Worm (Caenorhabditis elegans) whole organism, mixed stage, embryonic: ENCODE results near the gene alfa-1.

Source experiments
- M03D4.4 ChIP-seq: sonication (generic microtip); optimal IDR thresholded peaks from 2 replicates; lab custom pipeline; 2017; ENCODE audit warnings: mild to moderate bottlenecking, missing genetic modification characterization, missing compliant biosample characterization
- bed-3 ChIP-seq: fragments of 200-800 bp; sonication (Bioruptor generic); optimal IDR thresholded peaks from 3 replicates; lab custom pipeline; 2018; ENCODE audit warnings: mild to moderate bottlenecking, missing genetic modification characterization, moderate library complexity, missing compliant biosample characterization
- ceh-39 ChIP-seq: fragments of 150-350 bp; optimal IDR thresholded peaks from 2 replicates; lab custom pipeline; 2014; ENCODE audit warnings: missing biosample characterization, missing genetic modification characterization
- ceh-43 ChIP-seq: fragments of 200-800 bp; sonication (Bioruptor generic); optimal IDR thresholded peaks from 2 replicates; lab custom pipeline; 2018; ENCODE audit warnings: mild to moderate bottlenecking, missing genetic modification characterization, moderate library complexity, missing compliant biosample characterization
- ceh-83 ChIP-seq: fragments of 200-800 bp; sonication (Bioruptor generic); optimal IDR thresholded peaks from 2 replicates; lab custom pipeline; 2018; ENCODE audit warnings: mild to moderate bottlenecking, missing genetic modification characterization, missing compliant biosample characterization
- ces-1 ChIP-seq: fragments of 150-350 bp; optimal IDR thresholded peaks from 2 replicates; lab custom pipeline; 2014; ENCODE audit warnings: missing biosample characterization, missing genetic modification reagents, missing genetic modification characterization
- cnd-1 ChIP-seq: fragments of 200-800 bp; sonication (Bioruptor generic); optimal IDR thresholded peaks from 2 replicates; lab custom pipeline; 2018; ENCODE audit warnings: mild to moderate bottlenecking, missing genetic modification characterization, missing compliant biosample characterization
- drap-1 ChIP-seq: fragments of 200-800 bp; sonication (Bioruptor generic); optimal IDR thresholded peaks from 3 replicates; lab custom pipeline; 2018; ENCODE audit warnings: mild to moderate bottlenecking, missing genetic modification characterization, missing compliant biosample characterization
- elt-1 ChIP-seq: sonication (generic microtip); optimal IDR thresholded peaks from 2 replicates; lab custom pipeline; 2017; ENCODE audit warnings: missing genetic modification characterization, mild to moderate bottlenecking, missing compliant biosample characterization, antibody characterized with exemption, moderate library complexity, borderline replicate concordance; ENCODE audit not compliant: insufficient read depth
- elt-3 ChIP-seq: fragments of 150-350 bp; optimal IDR thresholded peaks from 2 replicates; lab custom pipeline; 2014; ENCODE audit warnings: missing biosample characterization, missing genetic modification characterization
- flh-1 ChIP-seq: fragments of 200-800 bp; sonication (Bioruptor generic); optimal IDR thresholded peaks from 2 replicates; lab custom pipeline; 2018; ENCODE audit warnings: mild to moderate bottlenecking, missing genetic modification characterization, moderate library complexity, missing compliant biosample characterization
- ham-2 ChIP-seq: fragments of 200-800 bp; sonication (Bioruptor generic); optimal IDR thresholded peaks from 2 replicates; lab custom pipeline; 2018; ENCODE audit warnings: mild to moderate bottlenecking, missing genetic modification characterization, missing compliant biosample characterization
- lin-13 ChIP-seq: fragments of 150-350 bp; optimal IDR thresholded peaks from 2 replicates; lab custom pipeline; 2014; ENCODE audit warnings: missing biosample characterization, missing genetic modification characterization
- lin-32 ChIP-seq: fragments of 200-800 bp; sonication (Bioruptor generic); optimal IDR thresholded peaks from 2 replicates; lab custom pipeline; 2018; ENCODE audit warnings: mild to moderate bottlenecking, missing genetic modification characterization, missing compliant biosample characterization
- lsy-2 ChIP-seq: fragments of 150-350 bp; optimal IDR thresholded peaks from 2 replicates; lab custom pipeline; 2014; ENCODE audit warnings: missing biosample characterization, missing genetic modification characterization
- mab-5 ChIP-seq: fragments of 150-350 bp; optimal IDR thresholded peaks from 2 replicates; lab custom pipeline; 2014; ENCODE audit warnings: missing biosample characterization, missing genetic modification characterization
- mep-1 ChIP-seq: fragments of 150-350 bp; optimal IDR thresholded peaks from 2 replicates; lab custom pipeline; 2017; ENCODE audit warnings: missing biosample characterization, missing genetic modification reagents, missing genetic modification characterization, inconsistent platforms
- nhr-12 ChIP-seq: fragments of 150-350 bp; optimal IDR thresholded peaks from 2 replicates; lab custom pipeline; 2014; ENCODE audit warnings: missing biosample characterization, missing genetic modification characterization
- nhr-2 ChIP-seq: fragments of 150-350 bp; optimal IDR thresholded peaks from 2 replicates; lab custom pipeline; 2014; ENCODE audit warnings: missing biosample characterization, missing genetic modification characterization
- nhr-237 ChIP-seq: fragments of 150-350 bp; optimal IDR thresholded peaks from 2 replicates; lab custom pipeline; 2014; ENCODE audit warnings: missing biosample characterization, missing genetic modification characterization
- nhr-28 ChIP-seq: fragments of 150-350 bp; optimal IDR thresholded peaks from 2 replicates; lab custom pipeline; 2014; ENCODE audit warnings: missing biosample characterization, missing genetic modification characterization
- nhr-76 ChIP-seq: sonication (generic microtip); optimal IDR thresholded peaks from 2 replicates; lab custom pipeline; 2017; ENCODE audit warnings: missing biosample characterization, missing genetic modification characterization
- pha-4 ChIP-seq: fragments of 150-350 bp; optimal IDR thresholded peaks from 2 replicates; lab custom pipeline; 2018; ENCODE audit warnings: missing biosample characterization, missing genetic modification reagents, missing genetic modification characterization
- sem-2 ChIP-seq: fragments of 200-800 bp; sonication (Bioruptor generic); optimal IDR thresholded peaks from 2 replicates; lab custom pipeline; 2018; ENCODE audit warnings: mild to moderate bottlenecking, missing genetic modification characterization, missing compliant biosample characterization
- snpc-4 ChIP-seq: fragments of 150-350 bp; optimal IDR thresholded peaks from 2 replicates; lab custom pipeline; 2014; ENCODE audit warnings: missing biosample characterization, missing genetic modification characterization
- sptf-1 ChIP-seq: sonication (generic microtip); optimal IDR thresholded peaks from 2 replicates; lab custom pipeline; 2017; ENCODE audit warnings: mild to moderate bottlenecking, missing genetic modification characterization, moderate library complexity, missing compliant biosample characterization
- unc-120 ChIP-seq: sonication (generic microtip); optimal IDR thresholded peaks from 2 replicates; lab custom pipeline; 2017; ENCODE audit warnings: missing genetic modification characterization, missing compliant biosample characterization; ENCODE audit not compliant: poor library complexity, severe bottlenecking
- unc-39 ChIP-seq: fragments of 150-350 bp; optimal IDR thresholded peaks from 2 replicates; lab custom pipeline; 2014; ENCODE audit warnings: missing biosample characterization, missing genetic modification characterization
- unc-62 ChIP-seq: fragments of 150-350 bp; optimal IDR thresholded peaks from 2 replicates; lab custom pipeline; 2014; ENCODE audit warnings: missing biosample characterization, missing genetic modification reagents, missing genetic modification characterization
- zip-8 ChIP-seq: fragments of 150-350 bp; optimal IDR thresholded peaks from 2 replicates; lab custom pipeline; 2014; ENCODE audit warnings: missing biosample characterization, missing genetic modification characterization
- ztf-11 ChIP-seq: fragments of 150-350 bp; optimal IDR thresholded peaks from 2 replicates; lab custom pipeline; 2014; ENCODE audit warnings: missing biosample characterization, missing genetic modification characterization

Gene alfa-1

ce11 chrII:7697156-7697555, 34.8 kb upstream of the alfa-1 start:
- TF ChIP-seq mab-5 (tag; lab: Kevin White, UChicago): no peak
- TF ChIP-seq ces-1 (GFP tag; lab: Kevin White, UChicago): no peak
- no peak for TF ChIP-seq ceh-43 (GFP tag; lab: Kevin White, UChicago)
- TF ChIP-seq zip-8 (tag; lab: Kevin White, UChicago): no peak
- TF ChIP-seq nhr-2 (tag; lab: Kevin White, UChicago): no peak
- no peak for TF ChIP-seq nhr-28 (tag; lab: Kevin White, UChicago)
- no peak for TF ChIP-seq pha-4 (tag; lab: Kevin White, UChicago)
- TF ChIP-seq elt-3 (tag; lab: Kevin White, UChicago): no peak
- no peak for TF ChIP-seq nhr-237 (tag; lab: Kevin White, UChicago)
- no peak for TF ChIP-seq ceh-39 (tag; lab: Kevin White, UChicago)
- no peak for TF ChIP-seq lsy-2 (tag; lab: Kevin White, UChicago)
- TF ChIP-seq mep-1 (tag; lab: Kevin White, UChicago): no peak
- TF ChIP-seq ceh-83 (GFP tag; lab: Kevin White, UChicago): no peak
- TF ChIP-seq snpc-4 (tag; lab: Kevin White, UChicago): no peak
- no peak for TF ChIP-seq lin-32 (GFP tag; lab: Kevin White, UChicago)
- no peak for TF ChIP-seq unc-39 (tag; lab: Kevin White, UChicago)
- TF ChIP-seq, all 35 proteins: peak for 0

ce11 chrII:7695636-7696035, 33.3 kb upstream of the alfa-1 start:
- no peak for TF ChIP-seq ces-1 (GFP tag; lab: Kevin White, UChicago)
- no peak for TF ChIP-seq nhr-237 (tag; lab: Kevin White, UChicago)
- no peak for TF ChIP-seq elt-3 (tag; lab: Kevin White, UChicago)
- TF ChIP-seq sem-2: no peak
- TF ChIP-seq mep-1 (tag; lab: Kevin White, UChicago): no peak
- no peak for TF ChIP-seq unc-120 (tag; lab: Kevin White, UChicago)
- no peak for TF ChIP-seq drap-1 (GFP tag; lab: Kevin White, UChicago)
- no peak for TF ChIP-seq elt-1 (tag; lab: Kevin White, UChicago)
- TF ChIP-seq zip-8 (tag; lab: Kevin White, UChicago): no peak
- no peak for TF ChIP-seq lin-32 (GFP tag; lab: Kevin White, UChicago)
- no peak for TF ChIP-seq ztf-11 (tag; lab: Kevin White, UChicago)
- no peak for TF ChIP-seq nhr-2 (tag; lab: Kevin White, UChicago)
- no peak for TF ChIP-seq bed-3 (GFP tag; lab: Kevin White, UChicago)
- TF ChIP-seq lsy-2 (tag; lab: Kevin White, UChicago): no peak
- no peak for TF ChIP-seq nhr-28 (tag; lab: Kevin White, UChicago)
- TF ChIP-seq M03D4.4: no peak
- no peak for TF ChIP-seq flh-1 (GFP tag; lab: Kevin White, UChicago)
- TF ChIP-seq, all 35 proteins: peak for 0

- TF ChIP-seq nhr-12 (tag; lab: Kevin White, UChicago): no peak
- TF ChIP-seq nhr-237 (tag; lab: Kevin White, UChicago): no peak
- no peak for TF ChIP-seq nhr-76 (tag; lab: Kevin White, UChicago)
- no peak for TF ChIP-seq lsy-2 (tag; lab: Kevin White, UChicago)
- TF ChIP-seq ceh-43 (GFP tag; lab: Kevin White, UChicago): no peak
- TF ChIP-seq mep-1 (tag; lab: Kevin White, UChicago): no peak
- no peak for TF ChIP-seq cnd-1 (tag; lab: Kevin White, UChicago)
- no peak for TF ChIP-seq ham-2 (GFP tag; lab: Kevin White, UChicago)
- TF ChIP-seq nhr-28 (tag; lab: Kevin White, UChicago): no peak
- no peak for TF ChIP-seq elt-3 (tag; lab: Kevin White, UChicago)
- no peak for TF ChIP-seq M03D4.4
- TF ChIP-seq, all 35 proteins: peak for 0
Measured at ce11 chrII:7694745-7695144, 32.4 kb upstream of the alfa-1 start.

DNA sequence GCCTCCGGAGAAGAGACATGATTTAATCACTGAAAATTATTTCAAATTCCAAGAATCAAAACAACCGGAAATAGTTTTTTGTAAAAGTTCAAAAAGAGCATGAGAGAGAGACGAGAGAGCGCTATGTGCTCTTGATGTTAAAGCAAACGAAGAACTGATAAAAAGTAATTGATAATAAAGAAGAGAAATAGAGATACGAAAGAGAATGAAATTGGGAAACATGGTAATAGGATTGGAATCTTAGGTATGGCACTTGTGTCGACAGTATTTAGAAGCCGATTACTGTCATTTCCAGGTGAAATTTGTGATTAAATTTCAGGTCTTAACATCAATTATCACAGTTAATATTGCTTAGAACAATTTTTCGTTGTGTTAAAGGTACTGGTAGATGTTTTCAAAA, 31.6 kb upstream of the alfa-1 start, which contains the start of gene nhx-2:
Gene nhx-2 (minus strand): TSS at position 29 of the 400 bp plus-strand sequence.
- no peak for TF ChIP-seq sptf-1 (tag; lab: Kevin White, UChicago)
- no peak for TF ChIP-seq lin-13
- no peak for TF ChIP-seq ces-1 (GFP tag; lab: Kevin White, UChicago)
- TF ChIP-seq cnd-1 (tag; lab: Kevin White, UChicago): no peak
- TF ChIP-seq nhr-76 (tag; lab: Kevin White, UChicago): no peak
- TF ChIP-seq ceh-39 (tag; lab: Kevin White, UChicago): no peak
- no peak for TF ChIP-seq unc-62 (GFP tag; lab: Kevin White, UChicago)
- no peak for TF ChIP-seq drap-1 (GFP tag; lab: Kevin White, UChicago)
- no peak for TF ChIP-seq unc-39 (tag; lab: Kevin White, UChicago)
- TF ChIP-seq nhr-237 (tag; lab: Kevin White, UChicago): no peak
- no peak for TF ChIP-seq ham-2 (GFP tag; lab: Kevin White, UChicago)
- no peak for TF ChIP-seq ceh-43 (GFP tag; lab: Kevin White, UChicago)
- TF ChIP-seq elt-3 (tag; lab: Kevin White, UChicago): no peak
- TF ChIP-seq ztf-11 (tag; lab: Kevin White, UChicago): no peak
- no peak for TF ChIP-seq nhr-2 (tag; lab: Kevin White, UChicago)
- no peak for TF ChIP-seq ceh-83 (GFP tag; lab: Kevin White, UChicago)
